Fruit fly (Drosophila melanogaster) whole organism, embryonic: Measurements from ENCODE around the gene Rab9.

Source experiments
- CG10209 ChIP-seq: fragments of 200-800 bp; sonication (Bioruptor generic); optimal IDR thresholded peaks from 3 replicates; lab custom pipeline; 2017; ENCODE audit warnings: missing biosample characterization, mild to moderate bottlenecking, missing genetic modification characterization, missing genetic modification reagents
- CG11504 ChIP-seq: fragments of 200-800 bp; sonication (Bioruptor generic); optimal IDR thresholded peaks from 3 replicates; lab custom pipeline; 2019; ENCODE audit warnings: missing biosample characterization, mild to moderate bottlenecking, missing genetic modification characterization, moderate library complexity
- CG11696 ChIP-seq: fragments of 200-800 bp; sonication (Bioruptor generic); IDR thresholded peaks from 2 replicates; pipeline ENCODE4 v1.3.6; 2022; ENCODE audit warnings: missing biosample characterization, missing genetic modification characterization
- CG12219 ChIP-seq: fragments of 200-800 bp; sonication (Bioruptor generic); optimal IDR thresholded peaks from 3 replicates; lab custom pipeline; 2018; ENCODE audit warnings: missing biosample characterization, mild to moderate bottlenecking, missing genetic modification characterization
- CG12391 ChIP-seq: fragments of 200-800 bp; sonication (Bioruptor generic); optimal IDR thresholded peaks from 3 replicates; lab custom pipeline; 2018; ENCODE audit warnings: missing biosample characterization, mild to moderate bottlenecking, missing genetic modification characterization, moderate library complexity
- CG12942 ChIP-seq: fragments of 200-800 bp; sonication (Bioruptor generic); optimal IDR thresholded peaks from 3 replicates; lab custom pipeline; 2016; ENCODE audit warnings: missing biosample characterization, missing genetic modification characterization
- CG16815 ChIP-seq: fragments of 200-800 bp; sonication (Bioruptor generic); optimal IDR thresholded peaks from 3 replicates; lab custom pipeline; 2017; ENCODE audit warnings: missing biosample characterization, mild to moderate bottlenecking, missing genetic modification characterization
- CG17359 ChIP-seq: fragments of 200-800 bp; sonication (Bioruptor generic); optimal IDR thresholded peaks from 3 replicates; lab custom pipeline; 2018; ENCODE audit warnings: missing biosample characterization, mild to moderate bottlenecking, missing genetic modification characterization, moderate library complexity
- CG18619 ChIP-seq: fragments of 200-800 bp; sonication (Bioruptor generic); optimal IDR thresholded peaks from 3 replicates; lab custom pipeline; 2017; ENCODE audit warnings: missing biosample characterization, mild to moderate bottlenecking, missing genetic modification characterization
- CG31441 ChIP-seq: fragments of 200-800 bp; sonication (Bioruptor generic); IDR thresholded peaks from 2 replicates; pipeline ENCODE4 v1.3.6; 2022; ENCODE audit warnings: missing biosample characterization, missing genetic modification characterization
- CG3163 ChIP-seq: fragments of 200-800 bp; sonication (Bioruptor generic); optimal IDR thresholded peaks from 3 replicates; lab custom pipeline; 2016; ENCODE audit warnings: missing biosample characterization, missing genetic modification characterization
- CG43689 ChIP-seq: fragments of 200-800 bp; sonication (Bioruptor generic); IDR thresholded peaks from 2 replicates; pipeline ENCODE4 v1.3.6; 2022; ENCODE audit warnings: missing biosample characterization, missing genetic modification characterization
- CG5180 ChIP-seq: fragments of 200-800 bp; sonication (Bioruptor generic); optimal IDR thresholded peaks from 3 replicates; lab custom pipeline; 2017; ENCODE audit warnings: missing biosample characterization, missing genetic modification characterization, mild to moderate bottlenecking, moderate library complexity, missing genetic modification reagents
- CG6654 ChIP-seq: fragments of 200-800 bp; sonication (Bioruptor generic); optimal IDR thresholded peaks from 2 replicates; lab custom pipeline; 2017; ENCODE audit warnings: missing biosample characterization, mild to moderate bottlenecking, missing genetic modification characterization
- CG7372 ChIP-seq: fragments of 200-800 bp; sonication (Bioruptor generic); IDR thresholded peaks from 2 replicates; pipeline ENCODE4 v1.3.6; 2022; ENCODE audit warnings: missing biosample characterization, missing genetic modification characterization
- CG7556 ChIP-seq: fragments of 200-800 bp; sonication (Bioruptor generic); optimal IDR thresholded peaks from 2 replicates; lab custom pipeline; 2017; ENCODE audit warnings: missing biosample characterization, mild to moderate bottlenecking, missing genetic modification characterization
- CG8281 ChIP-seq: fragments of 200-800 bp; sonication (Bioruptor generic); optimal IDR thresholded peaks from 2 replicates; lab custom pipeline; 2018; ENCODE audit warnings: missing biosample characterization, mild to moderate bottlenecking, missing genetic modification characterization, moderate library complexity
- CG9797 ChIP-seq: fragments of 200-800 bp; sonication (Bioruptor generic); optimal IDR thresholded peaks from 3 replicates; lab custom pipeline; 2018; ENCODE audit warnings: missing biosample characterization, mild to moderate bottlenecking, missing genetic modification characterization
- CG9817 ChIP-seq: fragments of 200-800 bp; sonication (Bioruptor generic); optimal IDR thresholded peaks from 2 replicates; lab custom pipeline; 2018; ENCODE audit warnings: missing biosample characterization, mild to moderate bottlenecking, missing genetic modification characterization, moderate library complexity
- CHES-1-like ChIP-seq: fragments of 200-800 bp; sonication (Bioruptor generic); optimal IDR thresholded peaks from 2 replicates; lab custom pipeline; 2016; ENCODE audit warnings: missing biosample characterization, missing genetic modification characterization
- Chrac-16 ChIP-seq: fragments of 200-800 bp; sonication (Bioruptor generic); optimal IDR thresholded peaks from 3 replicates; lab custom pipeline; 2016; ENCODE audit warnings: missing biosample characterization, missing genetic modification characterization
- Dp ChIP-seq: fragments of 200-800 bp; sonication (Bioruptor generic); optimal IDR thresholded peaks from 2 replicates; lab custom pipeline; 2018; ENCODE audit warnings: missing biosample characterization, mild to moderate bottlenecking, missing genetic modification characterization, moderate library complexity
- Eip74EF ChIP-seq, 2 experiments: fragments of 200-800 bp in 1 of 2; fragments of >200 bp in 1 of 2; sonication (Bioruptor generic) in 1 of 2; optimal IDR thresholded peaks; 2 replicates each; lab custom pipeline; 2017 to 2019; ENCODE audit warnings: missing biosample characterization in 2 of 2, missing genetic modification characterization in 2 of 2, mild to moderate bottlenecking in 1 of 2, moderate library complexity in 1 of 2
- Fer1 ChIP-seq: fragments of 200-800 bp; sonication (Bioruptor generic); optimal IDR thresholded peaks from 2 replicates; lab custom pipeline; 2017; ENCODE audit warnings: missing biosample characterization, mild to moderate bottlenecking, missing genetic modification characterization
- GATAe ChIP-seq: fragments of 200-800 bp; sonication (Bioruptor generic); conservative IDR thresholded peaks from 2 replicates; pipeline ENCODE4 v1.3.6; 2022; ENCODE audit warnings: missing biosample characterization, missing genetic modification characterization
- HLH4C ChIP-seq: fragments of 200-800 bp; sonication (Bioruptor generic); IDR thresholded peaks from 3 replicates; pipeline ENCODE4 v1.3.6; 2022; ENCODE audit warnings: missing biosample characterization, missing genetic modification characterization; ENCODE audit not compliant: partially characterized antibody
- Jarid2 ChIP-seq: fragments of 200-800 bp; sonication (Bioruptor generic); optimal IDR thresholded peaks from 3 replicates; lab custom pipeline; 2017; ENCODE audit warnings: mild to moderate bottlenecking, missing biosample characterization, missing genetic modification reagents, missing genetic modification characterization
- Kr ChIP-seq: fragments of 200-800 bp; sonication (Bioruptor generic); optimal IDR thresholded peaks from 2 replicates; lab custom pipeline; 2017; ENCODE audit warnings: missing biosample characterization, mild to moderate bottlenecking, missing genetic modification characterization
- Mad ChIP-seq: fragments of 200-800 bp; sonication (Bioruptor generic); optimal IDR thresholded peaks from 2 replicates; lab custom pipeline; 2016; ENCODE audit warnings: missing biosample characterization, missing genetic modification characterization
- Med ChIP-seq: fragments of 200-800 bp; sonication (Bioruptor generic); peaks from one replicate; lab custom pipeline; 2016; ENCODE audit warnings: missing biosample characterization, missing genetic modification characterization, mild to moderate bottlenecking, inconsistent platforms, moderate library complexity
- Neu2 ChIP-seq: fragments of 200-800 bp; sonication (Bioruptor generic); optimal IDR thresholded peaks from 3 replicates; lab custom pipeline; 2016; ENCODE audit warnings: missing biosample characterization, missing genetic modification characterization, borderline replicate concordance
- Nf-YC ChIP-seq: fragments of 200-800 bp; optimal IDR thresholded peaks from 3 replicates; lab custom pipeline; 2019; ENCODE audit warnings: missing biosample characterization, mild to moderate bottlenecking, missing genetic modification characterization, moderate library complexity
- Rfx ChIP-seq: fragments of 200-800 bp; sonication (Bioruptor generic); IDR thresholded peaks from 2 replicates; pipeline ENCODE4 v1.3.6; 2022; ENCODE audit warnings: missing biosample characterization, missing genetic modification characterization
- ash1 ChIP-seq: fragments of 200-800 bp; sonication (Bioruptor generic); optimal IDR thresholded peaks from 2 replicates; lab custom pipeline; 2018; ENCODE audit warnings: missing biosample characterization, mild to moderate bottlenecking, missing genetic modification characterization
- btn ChIP-seq: fragments of 200-800 bp; sonication (Bioruptor generic); optimal IDR thresholded peaks from 2 replicates; lab custom pipeline; 2016; ENCODE audit warnings: missing biosample characterization, missing genetic modification characterization
- cg ChIP-seq: fragments of 200-800 bp; sonication (Bioruptor generic); optimal IDR thresholded peaks from 3 replicates; lab custom pipeline; 2019; ENCODE audit warnings: missing biosample characterization, mild to moderate bottlenecking, missing genetic modification characterization, moderate library complexity
- chif ChIP-seq, 2 experiments: fragments of 200-800 bp; sonication (Bioruptor generic); optimal IDR thresholded peaks; 3 replicates each; lab custom pipeline; 2016; ENCODE audit warnings: missing biosample characterization in 2 of 2, missing genetic modification characterization in 2 of 2
- dati ChIP-seq: fragments of 200-800 bp; sonication (Bioruptor generic); IDR thresholded peaks from 2 replicates; pipeline ENCODE4 v1.3.6; 2022; ENCODE audit warnings: missing biosample characterization, missing genetic modification characterization
- gcm ChIP-seq: fragments of 200-800 bp; sonication (Bioruptor generic); optimal IDR thresholded peaks from 2 replicates; lab custom pipeline; 2019; ENCODE audit warnings: missing biosample characterization, mild to moderate bottlenecking, missing genetic modification characterization, moderate library complexity
- gem ChIP-seq: fragments of 200-800 bp; sonication (Bioruptor generic); optimal IDR thresholded peaks from 2 replicates; lab custom pipeline; 2019; ENCODE audit warnings: missing biosample characterization, mild to moderate bottlenecking, missing genetic modification characterization, moderate library complexity
- kay ChIP-seq: fragments of 200-800 bp; sonication (Bioruptor generic); optimal IDR thresholded peaks from 2 replicates; lab custom pipeline; 2016; ENCODE audit warnings: missing biosample characterization, missing genetic modification characterization
- otp ChIP-seq: fragments of 200-800 bp; sonication (Bioruptor generic); IDR thresholded peaks from 3 replicates; pipeline ENCODE4, ENCODE4 v1.3.6; 2022; ENCODE audit warnings: missing biosample characterization, missing genetic modification characterization
- ranshi ChIP-seq: fragments of 200-800 bp; sonication (Bioruptor generic); IDR thresholded peaks from 2 replicates; pipeline ENCODE4 v1.3.6; 2022; ENCODE audit warnings: missing biosample characterization, missing genetic modification characterization
- rib ChIP-seq: fragments of 200-800 bp; sonication (Bioruptor generic); IDR thresholded peaks from 2 replicates; pipeline ENCODE4 v1.3.6; 2022; ENCODE audit warnings: missing biosample characterization, missing genetic modification characterization
- ro ChIP-seq: fragments of 200-800 bp; sonication (Bioruptor generic); IDR thresholded peaks from 2 replicates; pipeline ENCODE4 v1.3.6; 2022; ENCODE audit warnings: missing biosample characterization, missing genetic modification characterization
- sens-2 ChIP-seq: fragments of 200-800 bp; sonication (Bioruptor generic); IDR thresholded peaks from 2 replicates; pipeline ENCODE4 v1.3.6; 2022; ENCODE audit warnings: missing biosample characterization, missing genetic modification characterization
- shn ChIP-seq: fragments of 200-800 bp; sonication (Bioruptor generic); optimal IDR thresholded peaks from 3 replicates; lab custom pipeline; 2016; ENCODE audit warnings: missing biosample characterization, missing genetic modification characterization
- tin ChIP-seq: fragments of 200-800 bp; sonication (Bioruptor generic); optimal IDR thresholded peaks from 3 replicates; lab custom pipeline; 2016; ENCODE audit warnings: missing biosample characterization, missing genetic modification characterization
- usp ChIP-seq: fragments of >200 bp; optimal IDR thresholded peaks from 2 replicates; lab custom pipeline; 2017; ENCODE audit warnings: missing biosample characterization, missing genetic modification characterization

Gene Rab9

dm6 chr2L:19423467-19424122 is 8.8 kb upstream of the Rab9 start, which contains the start of the genes Alp12 and CG13085 (continued):
- TF ChIP-seq Dp (GFP tag; lab: Kevin White, UChicago) (peak; percentile 31), sens-2 (peak; percentile 77), CG5180 (GFP tag; lab: Kevin White, UChicago) (peak; percentile 94), CG7372 (GFP tag; lab: Robert Waterston, UW) (peak; percentile 97), CG18619 (peak; percentile 99), CG9817 (tag; lab: Kevin White, UChicago) (peak; percentile 97), gem (tag; lab: Kevin White, UChicago) (peak; percentile 99), Kr (no peak), CG8281 (tag; lab: Kevin White, UChicago) (peak; percentile 93), GATAe (GFP tag; lab: Robert Waterston, UW) (peak; percentile 86), CG7556 (GFP tag; lab: Kevin White, UChicago) (peak; percentile 100), CG12391 (peak; percentile 99), Neu2 (GFP tag; lab: Kevin White, UChicago) (peak; percentile 42), CG12942 (GFP tag; lab: Kevin White, UChicago) (peak; percentile 95), usp (GFP tag; lab: Kevin White, UChicago) (no peak), CHES-1-like (GFP tag; lab: Kevin White, UChicago) (peak; percentile 92), chif (GFP tag; optimal IDR thresholded peaks at IDR 0.05; lab: Kevin White, UChicago) (peak; percentile 91 to 97), ash1 (no peak), btn (GFP tag; lab: Kevin White, UChicago) (peak; percentile 83), Rfx (GFP tag; lab: Robert Waterston, UW) (peak; percentile 95), CG9797 (GFP tag; lab: Kevin White, UChicago) (peak; percentile 47), dati (GFP tag; lab: Robert Waterston, UW) (peak; percentile 41; the same call in 1 of the 2 replicates), otp (GFP tag; lab: Robert Waterston, UW) (peak; percentile 90), ranshi (peak; percentile 89), rib (peak; percentile 94), HLH4C (GFP tag; lab: Robert Waterston, UW) (no peak), kay (GFP tag; lab: Kevin White, UChicago) (peak; percentile 95), CG31441 (GFP tag; lab: Robert Waterston, UW) (peak; percentile 96), CG16815 (GFP tag; lab: Kevin White, UChicago) (peak; percentile 93), CG11696 (GFP tag; lab: Robert Waterston, UW) (peak; percentile 81; the same call in 1 of the 2 replicates), tin (GFP tag; lab: Kevin White, UChicago) (peak; percentile 96), CG17359 (peak; percentile 98), Jarid2 (peak; percentile 86), Fer1 (GFP tag; lab: Kevin White, UChicago) (peak; percentile 99), CG43689 (GFP tag; lab: Robert Waterston, UW) (peak; percentile 89), Nf-YC (tag; lab: Kevin White, UChicago) (peak; percentile 95), CG6654 (peak; percentile 91), CG3163 (GFP tag; lab: Kevin White, UChicago) (peak; percentile 81), cg (peak; percentile 5), Mad (GFP tag; lab: Kevin White, UChicago) (peak; percentile 95), gcm (GFP tag; lab: Kevin White, UChicago) (peak; percentile 99), ro (GFP tag; lab: Robert Waterston, UW) (peak; percentile 93), CG12219 (GFP tag; lab: Kevin White, UChicago) (peak; percentile 97), Chrac-16 (GFP tag; lab: Kevin White, UChicago) (peak; percentile 95), CG11504 (peak; percentile 97), shn (GFP tag; lab: Kevin White, UChicago) (peak; percentile 92), Eip74EF (GFP tag; optimal IDR thresholded peaks at IDR 0.05; lab: Kevin White, UChicago) (peak in 1 of 2 experiments; percentile 98), CG10209 (GFP tag; lab: Kevin White, UChicago) (peak; percentile 99), Med (GFP tag; lab: Kevin White, UChicago) (peak; percentile 97)
